Worm (Caenorhabditis elegans) whole organism, L1 larva: ENCODE results near the gene adss-1.

Source experiments
- C04F5.9 ChIP-seq: sonication (generic microtip); optimal IDR thresholded peaks from 2 replicates; lab custom pipeline; 2016; ENCODE audit warnings: missing genetic modification characterization, missing compliant biosample characterization
- C16A3.4 ChIP-seq: fragments of 150-350 bp; optimal IDR thresholded peaks from 2 replicates; lab custom pipeline; 2014; ENCODE audit warnings: missing biosample characterization, missing genetic modification characterization
- C34B4.2 ChIP-seq: sonication (generic microtip); optimal IDR thresholded peaks from 2 replicates; lab custom pipeline; 2017; ENCODE audit warnings: mild to moderate bottlenecking, missing genetic modification characterization, missing compliant biosample characterization
- aha-1 ChIP-seq: fragments of 150-350 bp; optimal IDR thresholded peaks from 2 replicates; lab custom pipeline; 2014; ENCODE audit warnings: missing biosample characterization, missing genetic modification characterization
- alr-1 ChIP-seq: fragments of 200-800 bp; sonication (Bioruptor generic); optimal IDR thresholded peaks from 2 replicates; lab custom pipeline; 2018; ENCODE audit warnings: borderline replicate concordance, mild to moderate bottlenecking, missing genetic modification characterization, missing compliant biosample characterization
- aly-2 ChIP-seq: fragments of 150-350 bp; optimal IDR thresholded peaks from 2 replicates; lab custom pipeline; 2014; ENCODE audit warnings: missing biosample characterization, missing genetic modification characterization
- ama-1 ChIP-seq: fragments of 150-350 bp; optimal IDR thresholded peaks from 2 replicates; lab custom pipeline; 2014
- blmp-1 ChIP-seq: fragments of 150-350 bp; optimal IDR thresholded peaks from 2 replicates; lab custom pipeline; 2014; ENCODE audit warnings: missing biosample characterization, missing genetic modification characterization
- ceh-63 ChIP-seq: fragments of 200-800 bp; sonication (Bioruptor generic); optimal IDR thresholded peaks from 2 replicates; lab custom pipeline; 2018; ENCODE audit warnings: mild to moderate bottlenecking, missing genetic modification characterization, missing compliant biosample characterization
- ceh-8 ChIP-seq: fragments of 200-800 bp; sonication (Bioruptor generic); optimal IDR thresholded peaks from 2 replicates; lab custom pipeline; 2018; ENCODE audit warnings: mild to moderate bottlenecking, missing genetic modification characterization, moderate library complexity, missing compliant biosample characterization
- ceh-88 ChIP-seq: fragments of 200-800 bp; sonication (Bioruptor generic); IDR thresholded peaks from 2 replicates; pipeline ENCODE4 v1.3.6; 2022; ENCODE audit warnings: missing genetic modification characterization, missing compliant biosample characterization
- ceh-90 ChIP-seq: sonication (generic microtip); optimal IDR thresholded peaks from 2 replicates; lab custom pipeline; 2016; ENCODE audit warnings: missing genetic modification characterization, missing compliant biosample characterization
- dpl-1 ChIP-seq, 3 experiments: fragments of 150-350 bp in 2 of 3; sonication (generic microtip) in 1 of 3; optimal IDR thresholded peaks; 2 replicates each; lab custom pipeline; 2014 to 2017; ENCODE audit warnings: missing biosample characterization in 3 of 3, missing genetic modification characterization in 3 of 3, missing genetic modification reagents in 3 of 3
- efl-1 ChIP-seq, 4 experiments: fragments of 150-350 bp; optimal IDR thresholded peaks in 3 of 4; peaks in 1 of 4; 1 replicate in 1 of 4; 2 replicates in 3 of 4; lab custom pipeline; 2014; ENCODE audit warnings: missing biosample characterization in 2 of 4, missing genetic modification characterization in 2 of 4, missing genetic modification reagents in 2 of 4
- efl-3 ChIP-seq: fragments of 200-800 bp; sonication (Bioruptor generic); optimal IDR thresholded peaks from 2 replicates; lab custom pipeline; 2018; ENCODE audit warnings: mild to moderate bottlenecking, missing genetic modification characterization, missing compliant biosample characterization
- egl-13 ChIP-seq: sonication (generic microtip); optimal IDR thresholded peaks from 2 replicates; lab custom pipeline; 2016; ENCODE audit warnings: missing genotype, missing genetic modification reagents, missing genetic modification characterization, missing compliant biosample characterization
- egl-27 ChIP-seq, 2 experiments: fragments of 150-350 bp in 1 of 2; sonication (generic microtip); optimal IDR thresholded peaks; 3 replicates each; lab custom pipeline; 2017 to 2018; ENCODE audit warnings: missing biosample characterization in 2 of 2, missing genetic modification characterization in 2 of 2, missing genetic modification reagents in 2 of 2
- elt-3 ChIP-seq, 6 experiments: fragments of 150-350 bp in 1 of 6; sonication (generic microtip); optimal IDR thresholded peaks; 2 replicates each; lab custom pipeline; 2017 to 2018; ENCODE audit warnings: missing biosample characterization in 6 of 6, missing genetic modification characterization in 6 of 6, inconsistent platforms in 1 of 6
- fkh-10 ChIP-seq: sonication (generic microtip); optimal IDR thresholded peaks from 2 replicates; lab custom pipeline; 2017; ENCODE audit warnings: missing biosample characterization, missing genetic modification reagents, missing genetic modification characterization
- fkh-4 ChIP-seq: sonication (generic microtip); optimal IDR thresholded peaks from 2 replicates; lab custom pipeline; 2016; ENCODE audit warnings: missing compliant biosample characterization, missing genetic modification characterization, borderline replicate concordance
- fos-1 ChIP-seq: fragments of 150-350 bp; optimal IDR thresholded peaks from 2 replicates; lab custom pipeline; 2014; ENCODE audit warnings: missing biosample characterization, missing genetic modification characterization
- hlh-17 ChIP-seq: fragments of 200-800 bp; sonication (Bioruptor generic); optimal IDR thresholded peaks from 2 replicates; lab custom pipeline; 2018; ENCODE audit warnings: missing genetic modification characterization, mild to moderate bottlenecking, missing compliant biosample characterization, moderate library complexity, borderline replicate concordance
- hpl-2 ChIP-seq: fragments of 150-350 bp; optimal IDR thresholded peaks from 2 replicates; lab custom pipeline; 2014; ENCODE audit warnings: missing biosample characterization, missing genetic modification reagents, missing genetic modification characterization
- irx-1 ChIP-seq: sonication (generic microtip); optimal IDR thresholded peaks from 2 replicates; lab custom pipeline; 2016; ENCODE audit warnings: missing genetic modification characterization, missing compliant biosample characterization
- isw-1 ChIP-seq: fragments of 200-800 bp; sonication (Bioruptor generic); IDR thresholded peaks from 2 replicates; pipeline ENCODE4 v1.3.6; 2022; ENCODE audit warnings: missing genetic modification characterization, missing compliant biosample characterization
- lin-35 ChIP-seq, 2 experiments: fragments of 150-350 bp; optimal IDR thresholded peaks; 2 replicates each; lab custom pipeline; 2014; ENCODE audit warnings: missing biosample characterization in 2 of 2, missing genetic modification characterization in 2 of 2, missing genetic modification reagents in 2 of 2
- lin-39 ChIP-seq: fragments of 150-350 bp; optimal IDR thresholded peaks from 2 replicates; lab custom pipeline; 2014; ENCODE audit warnings: missing biosample characterization, missing genetic modification reagents, missing genetic modification characterization
- lsy-2 ChIP-seq, 2 experiments: fragments of 150-350 bp; optimal IDR thresholded peaks; 2 replicates each; lab custom pipeline; 2014; ENCODE audit warnings: missing biosample characterization in 2 of 2, missing genetic modification characterization in 2 of 2
- mdl-1 ChIP-seq, 2 experiments: fragments of 150-350 bp; optimal IDR thresholded peaks; 2 replicates each; lab custom pipeline; 2014 to 2017; ENCODE audit warnings: missing biosample characterization in 2 of 2, missing genetic modification characterization in 2 of 2, inconsistent platforms in 1 of 2
- nhr-11 ChIP-seq: fragments of 150-350 bp; optimal IDR thresholded peaks from 2 replicates; lab custom pipeline; 2014; ENCODE audit warnings: missing biosample characterization, missing genetic modification characterization
- nhr-12 ChIP-seq: sonication (generic microtip); optimal IDR thresholded peaks from 2 replicates; lab custom pipeline; 2017; ENCODE audit warnings: missing biosample characterization, missing genetic modification characterization
- nhr-19 ChIP-seq: fragments of 200-800 bp; sonication (Bioruptor generic); conservative IDR thresholded peaks from 2 replicates; pipeline ENCODE4 v1.3.6; 2022; ENCODE audit warnings: missing genetic modification characterization, missing compliant biosample characterization
- nhr-20 ChIP-seq: sonication (generic microtip); optimal IDR thresholded peaks from 2 replicates; lab custom pipeline; 2016; ENCODE audit warnings: mild to moderate bottlenecking, missing genetic modification characterization, missing compliant biosample characterization
- nhr-237 ChIP-seq: fragments of 150-350 bp; optimal IDR thresholded peaks from 2 replicates; lab custom pipeline; 2014; ENCODE audit warnings: missing biosample characterization, missing genetic modification characterization
- nhr-28 ChIP-seq: fragments of 150-350 bp; optimal IDR thresholded peaks from 2 replicates; lab custom pipeline; 2014; ENCODE audit warnings: missing biosample characterization, missing genetic modification characterization
- nhr-47 ChIP-seq: sonication (generic microtip); optimal IDR thresholded peaks from 2 replicates; lab custom pipeline; 2016; ENCODE audit warnings: mild to moderate bottlenecking, missing genetic modification characterization, moderate library complexity, missing compliant biosample characterization
- nhr-76 ChIP-seq: sonication (generic microtip); optimal IDR thresholded peaks from 2 replicates; lab custom pipeline; 2017; ENCODE audit warnings: missing biosample characterization, missing genetic modification characterization
- nhr-77 ChIP-seq: fragments of 150-350 bp; optimal IDR thresholded peaks from 2 replicates; lab custom pipeline; 2014; ENCODE audit warnings: missing biosample characterization, missing genetic modification characterization
- nhr-85 ChIP-seq: sonication (generic microtip); peaks from one replicate; lab custom pipeline; 2016; ENCODE audit warnings: missing genetic modification characterization, inconsistent platforms, missing compliant biosample characterization
- nhr-90 ChIP-seq: sonication (generic microtip); optimal IDR thresholded peaks from 2 replicates; lab custom pipeline; 2016; ENCODE audit warnings: mild to moderate bottlenecking, missing genetic modification characterization, missing compliant biosample characterization; ENCODE audit not compliant: poor library complexity
- pag-3 ChIP-seq: sonication (generic microtip); optimal IDR thresholded peaks from 2 replicates; lab custom pipeline; 2017; ENCODE audit warnings: missing genetic modification characterization, mild to moderate bottlenecking, missing compliant biosample characterization, antibody characterized with exemption, borderline replicate concordance; ENCODE audit not compliant: insufficient read depth
- pax-3 ChIP-seq: fragments of 200-800 bp; sonication (Bioruptor generic); optimal IDR thresholded peaks from 2 replicates; lab custom pipeline; 2018; ENCODE audit warnings: mild to moderate bottlenecking, missing genetic modification characterization, moderate library complexity, missing compliant biosample characterization
- pqm-1 ChIP-seq: sonication (generic microtip); optimal IDR thresholded peaks from 3 replicates; lab custom pipeline; 2017; ENCODE audit warnings: missing biosample characterization, missing genetic modification characterization
- snpc-4 ChIP-seq: fragments of 150-350 bp; optimal IDR thresholded peaks from 2 replicates; lab custom pipeline; 2014; ENCODE audit warnings: missing biosample characterization, missing genetic modification characterization
- snu-23 ChIP-seq: sonication (generic microtip); optimal IDR thresholded peaks from 2 replicates; lab custom pipeline; 2016; ENCODE audit warnings: missing genetic modification characterization, missing compliant biosample characterization
- sox-4 ChIP-seq: sonication (generic microtip); optimal IDR thresholded peaks from 2 replicates; lab custom pipeline; 2016; ENCODE audit warnings: missing genetic modification characterization, missing compliant biosample characterization
- sptf-1 ChIP-seq: fragments of 150-350 bp; optimal IDR thresholded peaks from 2 replicates; lab custom pipeline; 2014; ENCODE audit warnings: missing biosample characterization, missing genetic modification characterization
- unc-130 ChIP-seq: fragments of 150-350 bp; optimal IDR thresholded peaks from 2 replicates; lab custom pipeline; 2017; ENCODE audit warnings: missing biosample characterization, missing genetic modification characterization, inconsistent platforms
- unc-98 ChIP-seq: fragments of 200-800 bp; sonication (Bioruptor generic); IDR thresholded peaks from 2 replicates; pipeline ENCODE4 v1.3.6; 2022; ENCODE audit warnings: missing genetic modification characterization, missing compliant biosample characterization
- vab-15 ChIP-seq: sonication (generic microtip); optimal IDR thresholded peaks from 2 replicates; lab custom pipeline; 2017; ENCODE audit warnings: missing genotype, mild to moderate bottlenecking, missing genetic modification characterization, missing compliant biosample characterization
- zag-1 ChIP-seq: fragments of 150-350 bp; optimal IDR thresholded peaks from 2 replicates; lab custom pipeline; 2014; ENCODE audit warnings: missing biosample characterization, missing genetic modification characterization
- ztf-4 ChIP-seq: fragments of 150-350 bp; optimal IDR thresholded peaks from 2 replicates; lab custom pipeline; 2014; ENCODE audit warnings: missing biosample characterization, missing genetic modification characterization

Gene adss-1

DNA sequence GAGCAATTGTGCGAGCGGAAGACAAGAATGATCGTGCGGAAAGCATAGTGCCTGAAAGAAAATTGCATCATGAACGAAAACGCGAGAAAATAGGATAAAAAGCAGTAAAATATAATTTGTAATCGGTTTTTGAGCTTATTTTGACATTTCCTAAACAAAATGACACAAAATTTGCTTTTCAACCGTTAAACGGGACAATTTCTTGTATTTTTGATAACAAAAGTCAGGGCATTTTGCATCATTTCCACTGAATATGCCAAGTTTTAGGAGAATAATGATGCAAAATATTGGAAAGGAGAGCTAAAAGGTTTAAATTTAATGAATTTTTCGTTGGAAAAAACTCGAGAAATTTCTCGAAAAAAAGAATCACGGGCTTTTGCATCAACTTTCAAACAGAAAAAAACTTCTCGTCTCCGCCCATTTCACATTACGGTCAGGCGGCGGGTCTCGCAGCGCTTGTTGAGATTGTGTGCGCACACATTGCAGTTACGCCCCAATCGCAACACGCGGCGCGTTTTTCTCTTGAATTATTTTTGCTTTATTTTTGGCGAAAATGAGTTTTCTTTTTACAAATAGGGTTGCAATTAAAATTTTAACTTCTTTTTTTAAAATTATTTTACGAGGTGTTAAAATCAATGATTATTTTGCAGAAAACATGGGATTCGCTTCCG is 3.6 kb upstream of the adss-1 start, which contains the start of the genes hsp-6 and C37H5.5 (continued):
- TF ChIP-seq C34B4.2 (tag; lab: Kevin White, UChicago), result no peak
- TF ChIP-seq ama-1 (lab: Kevin White, UChicago), result peak; percentile 19
- TF ChIP-seq lin-35 (GFP tag; optimal IDR thresholded peaks at IDR 0.05; lab: Kevin White, UChicago), result peak; percentile 66 to 84
- TF ChIP-seq nhr-19 (GFP tag; lab: Robert Waterston, UW), result peak; percentile 75
- TF ChIP-seq snu-23 (GFP tag; lab: Kevin White, UChicago), result peak; percentile 92
- no peak for TF ChIP-seq sptf-1
- TF ChIP-seq unc-98 (GFP tag; lab: Robert Waterston, UW), result no peak
- no peak for TF ChIP-seq C04F5.9 (tag; lab: Kevin White, UChicago)
- TF ChIP-seq nhr-12 (tag; lab: Kevin White, UChicago), result no peak
- peak; percentile 25 for TF ChIP-seq nhr-237 (tag; lab: Kevin White, UChicago)
- TF ChIP-seq pax-3 (tag; lab: Kevin White, UChicago), result peak; percentile 56
- no peak for TF ChIP-seq pqm-1 (tag; lab: Kevin White, UChicago)
- TF ChIP-seq dpl-1 (GFP tag; optimal IDR thresholded peaks at IDR 0.05; lab: Kevin White, UChicago), result peak; percentile 59 to 77 (median 74)
- peak in 2 of 6 experiments; percentile 23 to 82 for TF ChIP-seq elt-3 (tag; optimal IDR thresholded peaks at IDR 0.05; lab: Kevin White, UChicago)
- peak; percentile 56 for TF ChIP-seq ztf-4 (tag; lab: Kevin White, UChicago)
- TF ChIP-seq nhr-20 (tag; lab: Kevin White, UChicago), result peak; percentile 88
- TF ChIP-seq nhr-85 (tag; lab: Kevin White, UChicago), result peak; percentile 88
- peak; percentile 68 for TF ChIP-seq aly-2
- no peak for TF ChIP-seq zag-1 (tag; lab: Kevin White, UChicago)
- TF ChIP-seq nhr-11 (tag; lab: Kevin White, UChicago), result no peak
- TF ChIP-seq sox-4 (tag; lab: Kevin White, UChicago), result peak; percentile 40
- peak; percentile 84 for TF ChIP-seq isw-1 (GFP tag; lab: Robert Waterston, UW)
- no peak for TF ChIP-seq blmp-1 (tag; lab: Kevin White, UChicago)
- TF ChIP-seq nhr-76 (tag; lab: Kevin White, UChicago), result no peak
- no peak for TF ChIP-seq efl-3 (GFP tag; lab: Kevin White, UChicago)
- peak; percentile 79 for TF ChIP-seq nhr-90
- TF ChIP-seq egl-13, result peak; percentile 53
- peak; percentile 83 for TF ChIP-seq nhr-47 (tag; lab: Kevin White, UChicago)
- TF ChIP-seq nhr-28, result no peak
- peak in 1 of 2 experiments; percentile 77 for TF ChIP-seq mdl-1 (tag; optimal IDR thresholded peaks at IDR 0.05; lab: Kevin White, UChicago)
- no peak for TF ChIP-seq vab-15 (tag; lab: Kevin White, UChicago)
- TF ChIP-seq ceh-63, result no peak
- TF ChIP-seq lin-39 (tag; lab: Kevin White, UChicago), result peak; percentile 20
- no peak for TF ChIP-seq hpl-2 (GFP tag; lab: Kevin White, UChicago)
- TF ChIP-seq unc-130 (tag; lab: Kevin White, UChicago), result peak; percentile 75
- TF ChIP-seq lsy-2 (tag; optimal IDR thresholded peaks at IDR 0.05; lab: Kevin White, UChicago), result peak; percentile 87 to 95
- TF ChIP-seq fkh-10, result no peak
- TF ChIP-seq C16A3.4 (tag; lab: Kevin White, UChicago), result peak; percentile 87
- no peak for TF ChIP-seq aha-1 (tag; lab: Kevin White, UChicago)
- no peak for TF ChIP-seq egl-27 (tag; optimal IDR thresholded peaks at IDR 0.05; lab: Kevin White, UChicago)
- TF ChIP-seq ceh-90 (tag; lab: Kevin White, UChicago), result no peak
- TF ChIP-seq fkh-4 (tag; lab: Kevin White, UChicago), result no peak
- peak; percentile 55 for TF ChIP-seq irx-1 (tag; lab: Kevin White, UChicago)
- TF ChIP-seq pag-3 (tag; lab: Kevin White, UChicago), result no peak
- TF ChIP-seq alr-1 (tag; lab: Kevin White, UChicago), result no peak
- peak; percentile 10 for TF ChIP-seq fos-1 (tag; lab: Kevin White, UChicago)
- TF ChIP-seq efl-1 (optimal IDR thresholded peaks at IDR 0.05; lab: Kevin White, UChicago), result peak; percentile 78 to 83
- peak; percentile 67 to 97 for TF ChIP-seq efl-1 (GFP tag; optimal IDR thresholded peaks at IDR 0.05 in 1 of 2; lab: Kevin White, UChicago)
- TF ChIP-seq hlh-17 (GFP tag; lab: Kevin White, UChicago), result no peak
- peak; percentile 55 for TF ChIP-seq nhr-77 (tag; lab: Kevin White, UChicago)
- no peak for TF ChIP-seq ceh-8
- no peak for TF ChIP-seq ceh-88 (GFP tag; lab: Robert Waterston, UW)
- TF ChIP-seq snpc-4 (tag; lab: Kevin White, UChicago), result peak; percentile 72
